Fruit fly (Drosophila melanogaster) whole organism, prepupa: ENCODE results near the gene Mpp6.
A peak's percentile ranks its signal among the peaks of the same experiment; 100 is the strongest.

ENCODE experiments used
- CG10631 ChIP-seq: fragments of 200-800 bp; sonication (Bioruptor generic); optimal IDR thresholded peaks from 2 replicates; lab custom pipeline; 2016; ENCODE audit warnings: missing biosample characterization, missing genetic modification characterization
- CG10669 ChIP-seq: fragments of 200-800 bp; sonication (Bioruptor generic); optimal IDR thresholded peaks from 3 replicates; lab custom pipeline; 2018; ENCODE audit warnings: missing biosample characterization, mild to moderate bottlenecking, missing genetic modification characterization, moderate library complexity
- CG11762 ChIP-seq: fragments of 200-800 bp; sonication (Bioruptor generic); optimal IDR thresholded peaks from 3 replicates; lab custom pipeline; 2016; ENCODE audit warnings: missing biosample characterization, missing genetic modification characterization; ENCODE audit not compliant: insufficient read depth
- CG15336 ChIP-seq: fragments of 200-800 bp; sonication (Bioruptor generic); IDR thresholded peaks from 2 replicates; pipeline ENCODE4 v1.3.6; 2022; ENCODE audit warnings: missing biosample characterization, missing genetic modification characterization
- CG1621 ChIP-seq: fragments of 200-800 bp; sonication (Bioruptor generic); optimal IDR thresholded peaks from 3 replicates; lab custom pipeline; 2018; ENCODE audit warnings: missing biosample characterization, mild to moderate bottlenecking, missing genetic modification characterization
- CG3032 ChIP-seq: fragments of 200-800 bp; optimal IDR thresholded peaks from 2 replicates; lab custom pipeline; 2019; ENCODE audit warnings: missing biosample characterization, mild to moderate bottlenecking, missing genetic modification characterization, moderate library complexity
- CG31627 ChIP-seq: fragments of 200-800 bp; sonication (Bioruptor generic); optimal IDR thresholded peaks from 3 replicates; lab custom pipeline; 2016; ENCODE audit warnings: missing biosample characterization, missing genetic modification characterization
- CG32006 ChIP-seq: fragments of 200-800 bp; sonication (Bioruptor generic); optimal IDR thresholded peaks from 3 replicates; lab custom pipeline; 2017; ENCODE audit warnings: missing biosample characterization, mild to moderate bottlenecking, missing genetic modification characterization
- CG34406 ChIP-seq: fragments of 200-800 bp; sonication (Bioruptor generic); optimal IDR thresholded peaks from 3 replicates; lab custom pipeline; 2016; ENCODE audit warnings: missing biosample characterization, missing genetic modification characterization
- CG3919 ChIP-seq: fragments of 200-800 bp; sonication (Bioruptor generic); optimal IDR thresholded peaks from 3 replicates; lab custom pipeline; 2016; ENCODE audit warnings: missing biosample characterization, missing genetic modification characterization
- CG4318 ChIP-seq: fragments of 200-800 bp; sonication (Bioruptor generic); optimal IDR thresholded peaks from 3 replicates; lab custom pipeline; 2017; ENCODE audit warnings: missing biosample characterization, mild to moderate bottlenecking, missing genetic modification characterization
- CG6163 ChIP-seq: fragments of 200-800 bp; sonication (Bioruptor generic); IDR thresholded peaks from 3 replicates; pipeline ENCODE4 v1.3.6; 2022; ENCODE audit warnings: missing biosample characterization, missing genetic modification characterization
- CG6792 ChIP-seq: fragments of 200-800 bp; sonication (Bioruptor generic); optimal IDR thresholded peaks from 3 replicates; lab custom pipeline; 2016; ENCODE audit warnings: missing biosample characterization, missing genetic modification characterization
- CG6854 ChIP-seq: fragments of 200-800 bp; sonication (Bioruptor generic); optimal IDR thresholded peaks from 2 replicates; lab custom pipeline; 2017; ENCODE audit warnings: missing biosample characterization, mild to moderate bottlenecking, missing genetic modification characterization
- CG7368 ChIP-seq: fragments of 200-800 bp; sonication (Bioruptor generic); optimal IDR thresholded peaks from 3 replicates; lab custom pipeline; 2016; ENCODE audit warnings: missing biosample characterization, missing genetic modification characterization
- CG8632 ChIP-seq: fragments of 200-800 bp; sonication (Bioruptor generic); optimal IDR thresholded peaks from 3 replicates; lab custom pipeline; 2016; ENCODE audit warnings: missing biosample characterization, missing genetic modification characterization
- CG9139 ChIP-seq: fragments of 200-800 bp; sonication (Bioruptor generic); optimal IDR thresholded peaks from 3 replicates; lab custom pipeline; 2017; ENCODE audit warnings: missing biosample characterization, mild to moderate bottlenecking, missing genetic modification characterization
- Eip75B ChIP-seq: fragments of 200-800 bp; sonication (Bioruptor generic); optimal IDR thresholded peaks from 3 replicates; lab custom pipeline; 2016; ENCODE audit warnings: missing biosample characterization, missing genetic modification characterization
- Eip78C ChIP-seq: fragments of 200-800 bp; sonication (Bioruptor generic); peaks from one replicate; lab custom pipeline; 2016; ENCODE audit warnings: missing biosample characterization, missing genetic modification characterization
- Eip93F ChIP-seq: fragments of 200-800 bp; sonication (Bioruptor generic); optimal IDR thresholded peaks from 2 replicates; lab custom pipeline; 2016; ENCODE audit warnings: missing biosample characterization, mild to moderate bottlenecking, missing genetic modification characterization
- Ets96B ChIP-seq: fragments of 200-800 bp; optimal IDR thresholded peaks from 2 replicates; lab custom pipeline; 2019; ENCODE audit warnings: missing biosample characterization, mild to moderate bottlenecking, missing genetic modification characterization, moderate library complexity
- Hr39 ChIP-seq: fragments of 200-800 bp; sonication (Bioruptor generic); optimal IDR thresholded peaks from 2 replicates; lab custom pipeline; 2016; ENCODE audit warnings: missing biosample characterization, missing genetic modification characterization
- Lpt ChIP-seq: fragments of 200-800 bp; sonication (Bioruptor generic); optimal IDR thresholded peaks from 3 replicates; lab custom pipeline; 2016; ENCODE audit warnings: missing biosample characterization, missing genetic modification characterization
- Met ChIP-seq: fragments of 200-800 bp; sonication (Bioruptor generic); optimal IDR thresholded peaks from 3 replicates; lab custom pipeline; 2016; ENCODE audit warnings: missing biosample characterization, missing genetic modification characterization
- Sox102F ChIP-seq: fragments of 200-800 bp; sonication (Bioruptor generic); optimal IDR thresholded peaks from 2 replicates; lab custom pipeline; 2016; ENCODE audit warnings: missing biosample characterization, mild to moderate bottlenecking, missing genetic modification characterization
- cyc ChIP-seq: fragments of 200-800 bp; sonication (Bioruptor generic); optimal IDR thresholded peaks from 3 replicates; lab custom pipeline; 2016; ENCODE audit warnings: missing biosample characterization, missing genetic modification characterization
- dac ChIP-seq: fragments of 200-800 bp; sonication (Bioruptor generic); optimal IDR thresholded peaks from 2 replicates; lab custom pipeline; 2017; ENCODE audit warnings: missing biosample characterization, mild to moderate bottlenecking, missing genetic modification characterization
- eg ChIP-seq: fragments of 200-800 bp; sonication (Bioruptor generic); IDR thresholded peaks from 3 replicates; pipeline ENCODE4 v1.3.6; 2022; ENCODE audit warnings: missing biosample characterization, missing genetic modification characterization
- esn ChIP-seq: fragments of 200-800 bp; sonication (Bioruptor generic); optimal IDR thresholded peaks from 2 replicates; lab custom pipeline; 2016; ENCODE audit warnings: missing biosample characterization, mild to moderate bottlenecking, missing genetic modification characterization, moderate library complexity
- fd59A ChIP-seq: fragments of 200-800 bp; sonication (Bioruptor generic); optimal IDR thresholded peaks from 2 replicates; lab custom pipeline; 2017; ENCODE audit warnings: missing biosample characterization, mild to moderate bottlenecking, missing genetic modification characterization, missing genetic modification reagents
- fd85E ChIP-seq: fragments of 200-800 bp; sonication (Bioruptor generic); optimal IDR thresholded peaks from 3 replicates; lab custom pipeline; 2016; ENCODE audit warnings: missing biosample characterization, missing genetic modification characterization
- fkh ChIP-seq: fragments of 200-800 bp; sonication (Bioruptor generic); optimal IDR thresholded peaks from 3 replicates; lab custom pipeline; 2017; ENCODE audit warnings: missing biosample characterization, mild to moderate bottlenecking, missing genetic modification characterization, moderate library complexity
- lz ChIP-seq: fragments of 200-800 bp; sonication (Bioruptor generic); optimal IDR thresholded peaks from 3 replicates; lab custom pipeline; 2016; ENCODE audit warnings: missing biosample characterization, missing genetic modification characterization
- net ChIP-seq: fragments of 200-800 bp; sonication (Bioruptor generic); optimal IDR thresholded peaks from 3 replicates; lab custom pipeline; 2016; ENCODE audit warnings: missing biosample characterization, missing genetic modification characterization
- pdm3 ChIP-seq: fragments of 200-800 bp; sonication (Bioruptor generic); optimal IDR thresholded peaks from 3 replicates; lab custom pipeline; 2016; ENCODE audit warnings: missing biosample characterization, missing genetic modification characterization
- salr ChIP-seq, 2 experiments: fragments of 200-800 bp; sonication (Bioruptor generic); optimal IDR thresholded peaks; 3 replicates each; lab custom pipeline; 2016 to 2018; ENCODE audit warnings: missing biosample characterization in 2 of 2, missing genetic modification characterization in 2 of 2, mild to moderate bottlenecking in 1 of 2
- ss ChIP-seq, 2 experiments: fragments of 200-800 bp; sonication (Bioruptor generic); optimal IDR thresholded peaks; 2 replicates in 1 of 2; 3 replicates in 1 of 2; lab custom pipeline; 2017 to 2018; ENCODE audit warnings: mild to moderate bottlenecking in 2 of 2, missing biosample characterization in 2 of 2, missing genetic modification characterization in 2 of 2, moderate library complexity in 1 of 2
- svp ChIP-seq: fragments of 200-800 bp; sonication (Bioruptor generic); peaks from one replicate; lab custom pipeline; 2016; ENCODE audit warnings: missing biosample characterization, missing genetic modification characterization
- topi ChIP-seq: fragments of 200-800 bp; sonication (Bioruptor generic); optimal IDR thresholded peaks from 3 replicates; lab custom pipeline; 2016; ENCODE audit warnings: missing biosample characterization, missing genetic modification characterization
- vri ChIP-seq: fragments of 200-800 bp; sonication (Bioruptor generic); optimal IDR thresholded peaks from 3 replicates; lab custom pipeline; 2016; ENCODE audit warnings: missing biosample characterization, mild to moderate bottlenecking, missing genetic modification characterization

The Mpp6 gene

DNA sequence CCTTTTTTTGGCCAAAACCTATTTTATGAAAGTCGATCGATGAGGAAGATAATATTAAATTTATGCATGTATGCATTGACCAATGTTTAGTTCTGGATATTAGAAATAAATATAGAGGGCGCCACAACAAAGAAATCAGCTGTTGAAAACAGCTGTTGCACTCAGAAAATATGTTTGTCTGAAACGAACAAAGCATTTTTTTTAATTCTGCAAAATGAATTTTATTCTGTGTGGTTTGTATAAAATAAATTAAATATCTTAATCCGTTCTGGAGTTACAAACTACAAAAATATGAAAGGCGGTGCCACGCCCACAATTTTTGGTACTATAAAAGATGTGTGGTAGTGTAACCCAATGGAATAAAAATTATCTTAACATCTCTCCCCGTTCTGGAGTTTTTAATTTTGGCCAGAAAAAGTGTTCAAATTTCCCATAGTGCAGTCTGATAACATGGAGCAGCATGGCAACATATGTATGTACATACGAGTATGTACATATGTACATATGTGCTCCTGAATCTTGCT is 47.3 kb upstream of the Mpp6 start (continued):
- TF ChIP-seq CG6163 (GFP tag; lab: Robert Waterston, UW), result no peak
- TF ChIP-seq lz (GFP tag; lab: Kevin White, UChicago), result peak; percentile 43
- TF ChIP-seq pdm3 (GFP tag; lab: Kevin White, UChicago), result peak; percentile 49
- TF ChIP-seq salr (GFP tag; optimal IDR thresholded peaks at IDR 0.05; lab: Kevin White, UChicago), result peak in 1 of 2 experiments; percentile 18
- no peak for TF ChIP-seq CG15336 (GFP tag; lab: Robert Waterston, UW)
- no peak for TF ChIP-seq Ets96B (tag; lab: Kevin White, UChicago)
- peak; percentile 6 for TF ChIP-seq CG8632 (GFP tag; lab: Kevin White, UChicago)
- TF ChIP-seq CG31627 (GFP tag; lab: Kevin White, UChicago), result peak; percentile 33
- TF ChIP-seq CG3919, result no peak
- TF ChIP-seq Eip75B (GFP tag; lab: Kevin White, UChicago), result peak; percentile 53
- no peak for TF ChIP-seq CG7368 (GFP tag; lab: Kevin White, UChicago)
- peak; percentile 54 for TF ChIP-seq esn (GFP tag; lab: Kevin White, UChicago)
- TF ChIP-seq Met (GFP tag; lab: Kevin White, UChicago), result peak; percentile 45
- no peak for TF ChIP-seq CG11762 (GFP tag; lab: Kevin White, UChicago)
- peak; percentile 37 for TF ChIP-seq net (GFP tag; lab: Kevin White, UChicago)
- no peak for TF ChIP-seq CG3032 (tag; lab: Kevin White, UChicago)
- TF ChIP-seq fd59A, result peak; percentile 49
- no peak for TF ChIP-seq CG6854 (GFP tag; lab: Kevin White, UChicago)
- TF ChIP-seq vri (GFP tag; lab: Kevin White, UChicago), result peak; percentile 12
- peak; percentile 61 for TF ChIP-seq Sox102F (GFP tag; lab: Kevin White, UChicago)
- TF ChIP-seq Lpt, result no peak
- TF ChIP-seq CG6792 (GFP tag; lab: Kevin White, UChicago), result peak; percentile 11
- peak; percentile 29 for TF ChIP-seq CG10631 (GFP tag; lab: Kevin White, UChicago)
- peak; percentile 42 for TF ChIP-seq CG4318 (GFP tag; lab: Kevin White, UChicago)
- TF ChIP-seq cyc (GFP tag; lab: Kevin White, UChicago), result peak; percentile 46
- no peak for TF ChIP-seq dac (GFP tag; lab: Kevin White, UChicago)
- TF ChIP-seq fd85E (GFP tag; lab: Kevin White, UChicago), result no peak

DNA sequence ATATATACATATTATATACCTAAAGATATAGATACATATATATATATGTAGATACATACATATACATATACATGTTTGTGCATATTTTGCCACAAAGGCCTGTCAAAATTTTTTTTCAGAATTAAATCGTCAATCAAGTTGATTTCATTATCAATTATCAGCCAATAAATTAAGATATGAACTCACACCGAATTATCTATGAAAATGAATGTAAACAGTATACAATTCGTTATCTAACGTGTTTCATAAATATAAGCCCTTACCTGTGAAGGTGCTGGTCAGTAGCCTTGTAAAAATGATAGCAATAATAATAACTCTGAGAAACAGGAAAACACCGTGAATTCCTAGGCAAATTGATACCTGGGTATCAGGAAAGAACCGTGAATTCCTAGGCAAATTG is 46.4 kb upstream of the Mpp6 start:
- no peak for TF ChIP-seq CG34406
- TF ChIP-seq dac (GFP tag; lab: Kevin White, UChicago), result no peak
- TF ChIP-seq CG10669 (GFP tag; lab: Kevin White, UChicago), result no peak
- TF ChIP-seq topi (GFP tag; lab: Kevin White, UChicago), result no peak
- no peak for TF ChIP-seq Hr39 (GFP tag; lab: Kevin White, UChicago)
- TF ChIP-seq CG9139 (GFP tag; lab: Kevin White, UChicago), result no peak
- no peak for TF ChIP-seq CG7368 (GFP tag; lab: Kevin White, UChicago)
- no peak for TF ChIP-seq CG1621
- no peak for TF ChIP-seq fd59A
- no peak for TF ChIP-seq Sox102F (GFP tag; lab: Kevin White, UChicago)
- no peak for TF ChIP-seq Eip93F (GFP tag; lab: Kevin White, UChicago)

DNA sequence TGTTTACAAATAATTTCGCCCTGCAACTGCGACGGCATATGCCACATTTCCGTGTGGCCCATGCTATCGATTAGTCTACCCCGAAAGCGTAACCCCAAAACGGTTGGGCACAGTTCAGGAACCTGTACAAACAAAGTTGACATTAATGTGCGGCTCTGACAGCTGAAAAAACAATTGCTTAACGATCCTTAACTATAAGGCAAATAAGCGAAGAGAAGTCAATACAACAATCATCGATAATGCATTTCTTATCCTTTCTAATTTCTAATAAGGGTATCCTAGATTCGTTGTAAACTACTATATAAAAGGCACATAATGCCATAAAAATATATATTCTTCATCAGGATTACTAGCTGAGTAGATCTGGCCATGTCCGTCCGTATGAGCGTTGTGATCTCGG is 44.2 kb upstream of the Mpp6 start:
- TF ChIP-seq eg (GFP tag; lab: Robert Waterston, UW) (no peak), fkh (GFP tag; lab: Kevin White, UChicago) (peak; percentile 24)

DNA sequence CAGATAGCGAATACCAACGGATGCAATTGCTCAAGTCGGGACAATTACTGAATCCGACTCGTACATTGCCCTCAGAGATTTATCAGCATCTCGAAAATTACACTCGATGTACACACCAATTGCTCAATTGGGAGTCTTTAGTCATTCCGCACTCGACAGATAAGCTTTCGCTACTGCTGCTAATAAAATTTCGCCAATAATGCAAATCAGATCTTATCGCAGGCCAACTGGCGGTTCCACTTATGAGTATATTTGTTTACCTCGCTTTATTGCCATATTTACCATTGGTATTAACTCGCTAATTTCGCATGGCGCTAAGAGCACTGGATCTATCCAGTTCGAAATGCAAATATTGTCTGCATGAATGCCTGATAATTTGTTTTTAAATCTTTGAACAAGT is 42.5 kb upstream of the Mpp6 start:
- TF ChIP-seq Met (GFP tag; lab: Kevin White, UChicago) (peak; percentile 15), ss (GFP tag; optimal IDR thresholded peaks at IDR 0.05; lab: Kevin White, UChicago) (no peak), Eip78C (GFP tag; lab: Kevin White, UChicago) (no peak), Lpt (no peak), CG32006 (GFP tag; lab: Kevin White, UChicago) (no peak), Eip93F (GFP tag; lab: Kevin White, UChicago) (peak; percentile 19), CG4318 (GFP tag; lab: Kevin White, UChicago) (no peak), fkh (GFP tag; lab: Kevin White, UChicago) (peak; percentile 39), CG3919 (no peak), vri (GFP tag; lab: Kevin White, UChicago) (peak; percentile 69), svp (GFP tag; lab: Kevin White, UChicago) (peak; percentile 83)
- TF ChIP-seq, all 60 proteins: peak for 5
